Fruit fly (Drosophila melanogaster) whole organism, wandering third instar larva: ENCODE results near the gene knk.

Source experiments
- CrebA ChIP-seq: fragments of 200-800 bp; sonication (Bioruptor generic); optimal IDR thresholded peaks from 2 replicates; lab custom pipeline; 2016; ENCODE audit warnings: missing biosample characterization, mild to moderate bottlenecking, missing genetic modification characterization, borderline replicate concordance
- Dfd ChIP-seq: fragments of >200 bp; optimal IDR thresholded peaks from 2 replicates; lab custom pipeline; 2017; ENCODE audit warnings: missing biosample characterization, missing genetic modification characterization
- Myc ChIP-seq: fragments of >200 bp; optimal IDR thresholded peaks from 2 replicates; lab custom pipeline; 2017
- Rel ChIP-seq, 2 experiments: fragments of 200-800 bp; sonication (Bioruptor generic) in 1 of 2; optimal IDR thresholded peaks; 2 replicates in 1 of 2; 3 replicates in 1 of 2; lab custom pipeline; 2016 to 2019; ENCODE audit warnings: mild to moderate bottlenecking in 2 of 2, missing biosample characterization in 2 of 2, missing genetic modification characterization in 2 of 2, moderate library complexity in 1 of 2
- br ChIP-seq: fragments of 200-800 bp; sonication (Bioruptor generic); optimal IDR thresholded peaks from 2 replicates; lab custom pipeline; 2016; ENCODE audit warnings: missing biosample characterization, missing genetic modification characterization
- lola ChIP-seq: fragments of >200 bp; optimal IDR thresholded peaks from 2 replicates; lab custom pipeline; 2017; ENCODE audit warnings: missing biosample characterization, missing genetic modification characterization
- pan ChIP-seq: fragments of >200 bp; optimal IDR thresholded peaks from 2 replicates; lab custom pipeline; 2017
- sv ChIP-seq: fragments of 200-800 bp; sonication (Bioruptor generic); optimal IDR thresholded peaks from 3 replicates; lab custom pipeline; 2016; ENCODE audit warnings: missing biosample characterization, missing genetic modification characterization
- usp ChIP-seq: fragments of >200 bp; optimal IDR thresholded peaks from 2 replicates; lab custom pipeline; 2017; ENCODE audit warnings: missing biosample characterization, missing genetic modification characterization

DNA sequence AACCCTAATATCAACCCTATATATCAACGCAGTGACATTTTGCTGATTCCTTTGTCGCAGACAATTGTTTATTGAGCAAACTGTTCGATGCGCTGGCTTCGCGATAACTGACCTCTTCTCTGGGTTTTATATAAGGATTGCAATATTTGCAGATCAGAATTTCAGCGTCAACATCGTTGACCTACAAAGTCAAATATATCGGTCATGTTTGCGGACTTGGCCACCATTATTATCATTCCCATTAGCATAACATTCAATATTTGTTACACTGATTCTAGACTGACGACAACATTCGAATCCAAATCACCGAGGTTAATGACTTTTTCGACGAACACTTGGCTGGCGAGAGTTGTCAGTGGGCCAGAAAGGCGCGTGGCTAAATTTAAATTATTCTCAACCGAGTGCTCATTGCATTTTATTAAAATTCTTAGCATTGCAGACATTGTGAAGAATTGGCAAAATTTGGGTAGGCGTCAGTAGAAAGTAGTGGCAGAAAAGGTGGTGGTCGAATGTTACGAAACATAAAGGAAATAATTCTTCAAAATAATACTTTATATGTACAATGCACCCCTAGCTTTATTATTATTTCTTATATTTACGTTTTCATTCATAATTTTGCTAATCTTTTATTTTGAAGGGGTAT is 43.8 kb upstream of the knk start:
- TF ChIP-seq sv (GFP tag; lab: Kevin White, UChicago) (no peak), usp (no peak), CrebA (GFP tag; lab: Kevin White, UChicago) (no peak), lola (GFP tag; lab: Kevin White, UChicago) (no peak), pan (lab: Kevin White, UChicago) (no peak), Rel (GFP tag; optimal IDR thresholded peaks at IDR 0.05; lab: Kevin White, UChicago) (no peak), Rel (tag; optimal IDR thresholded peaks at IDR 0.05; lab: Kevin White, UChicago) (no peak), br (GFP tag; lab: Kevin White, UChicago) (no peak), Myc (no peak), Dfd (GFP tag; lab: Kevin White, UChicago) (no peak)
